Fruit fly (Drosophila melanogaster) whole organism, embryonic: ENCODE data around the gene Ir93a.

ENCODE experiments used
- CG1024 ChIP-seq: fragments of 200-800 bp; sonication (Bioruptor generic); IDR thresholded peaks from 2 replicates; pipeline ENCODE4 v1.3.6; 2022; ENCODE audit warnings: missing biosample characterization, missing genetic modification characterization
- CG10366 ChIP-seq: fragments of 200-800 bp; sonication (Bioruptor generic); IDR thresholded peaks from 2 replicates; pipeline ENCODE4 v1.3.6; 2022; ENCODE audit warnings: missing biosample characterization, missing genetic modification characterization
- CG11560 ChIP-seq: fragments of 200-800 bp; sonication (Bioruptor generic); IDR thresholded peaks from 3 replicates; pipeline ENCODE4 v1.3.6; 2022; ENCODE audit warnings: missing biosample characterization, missing genetic modification characterization
- CG12071 ChIP-seq: fragments of 200-800 bp; sonication (Bioruptor generic); optimal IDR thresholded peaks from 3 replicates; lab custom pipeline; 2018; ENCODE audit warnings: missing biosample characterization, mild to moderate bottlenecking, missing genetic modification characterization
- CG12104 ChIP-seq: fragments of 200-800 bp; sonication (Bioruptor generic); optimal IDR thresholded peaks from 3 replicates; lab custom pipeline; 2016; ENCODE audit warnings: missing biosample characterization, missing genetic modification characterization
- CG13424 ChIP-seq: fragments of 200-800 bp; sonication (Bioruptor generic); optimal IDR thresholded peaks from 2 replicates; lab custom pipeline; 2019; ENCODE audit warnings: missing biosample characterization, mild to moderate bottlenecking, missing genetic modification characterization, moderate library complexity
- CG13775 ChIP-seq: fragments of 200-800 bp; sonication (Bioruptor generic); optimal IDR thresholded peaks from 3 replicates; lab custom pipeline; 2017; ENCODE audit warnings: missing biosample characterization, mild to moderate bottlenecking, missing genetic modification characterization
- CG17359 ChIP-seq: fragments of 200-800 bp; sonication (Bioruptor generic); optimal IDR thresholded peaks from 3 replicates; lab custom pipeline; 2018; ENCODE audit warnings: missing biosample characterization, mild to moderate bottlenecking, missing genetic modification characterization, moderate library complexity
- CG18011 ChIP-seq: fragments of 200-800 bp; sonication (Bioruptor generic); optimal IDR thresholded peaks from 2 replicates; lab custom pipeline; 2017; ENCODE audit warnings: missing biosample characterization, missing genetic modification characterization, mild to moderate bottlenecking, moderate library complexity, missing genotype
- CG18619 ChIP-seq: fragments of 200-800 bp; sonication (Bioruptor generic); optimal IDR thresholded peaks from 3 replicates; lab custom pipeline; 2017; ENCODE audit warnings: missing biosample characterization, mild to moderate bottlenecking, missing genetic modification characterization
- CG2120 ChIP-seq: fragments of 200-800 bp; sonication (Bioruptor generic); optimal IDR thresholded peaks from 3 replicates; lab custom pipeline; 2016; ENCODE audit warnings: missing biosample characterization, missing genetic modification characterization
- CG2129 ChIP-seq: fragments of 200-800 bp; sonication (Bioruptor generic); IDR thresholded peaks from 2 replicates; pipeline ENCODE4 v1.3.6; 2022; ENCODE audit warnings: missing biosample characterization, missing genetic modification characterization; ENCODE audit not compliant: partially characterized antibody
- CG31441 ChIP-seq: fragments of 200-800 bp; sonication (Bioruptor generic); IDR thresholded peaks from 2 replicates; pipeline ENCODE4 v1.3.6; 2022; ENCODE audit warnings: missing biosample characterization, missing genetic modification characterization
- CG3995 ChIP-seq: fragments of 200-800 bp; sonication (Bioruptor generic); optimal IDR thresholded peaks from 3 replicates; lab custom pipeline; 2016; ENCODE audit warnings: missing biosample characterization, missing genetic modification characterization
- CG7786 ChIP-seq: fragments of 200-800 bp; sonication (Bioruptor generic); optimal IDR thresholded peaks from 2 replicates; lab custom pipeline; 2016; ENCODE audit warnings: missing biosample characterization, missing genetic modification characterization
- CG8290 ChIP-seq, 3 experiments: fragments of 200-800 bp; sonication (Bioruptor generic); optimal IDR thresholded peaks; 2 replicates each; lab custom pipeline; 2016 to 2019; ENCODE audit warnings: missing biosample characterization in 3 of 3, missing genetic modification characterization in 3 of 3, mild to moderate bottlenecking in 2 of 3, moderate library complexity in 1 of 3
- CHES-1-like ChIP-seq: fragments of 200-800 bp; sonication (Bioruptor generic); optimal IDR thresholded peaks from 2 replicates; lab custom pipeline; 2016; ENCODE audit warnings: missing biosample characterization, missing genetic modification characterization
- D ChIP-seq, 2 experiments: fragments of 200-800 bp in 1 of 2; fragments of >200 bp in 1 of 2; sonication (Bioruptor generic) in 1 of 2; optimal IDR thresholded peaks; 2 replicates in 1 of 2; 3 replicates in 1 of 2; lab custom pipeline; 2017; ENCODE audit warnings: mild to moderate bottlenecking in 1 of 2, missing biosample characterization in 1 of 2, missing genetic modification characterization in 1 of 2, missing genetic modification reagents in 1 of 2
- Dad ChIP-seq: fragments of 200-800 bp; sonication (Bioruptor generic); optimal IDR thresholded peaks from 3 replicates; lab custom pipeline; 2016; ENCODE audit warnings: missing biosample characterization, missing genetic modification characterization
- Doc3 ChIP-seq: fragments of 200-800 bp; sonication (Bioruptor generic); IDR thresholded peaks from 3 replicates; pipeline ENCODE4 v1.3.6; 2022; ENCODE audit warnings: missing biosample characterization, missing genetic modification characterization; ENCODE audit not compliant: partially characterized antibody
- Dp ChIP-seq: fragments of 200-800 bp; sonication (Bioruptor generic); optimal IDR thresholded peaks from 2 replicates; lab custom pipeline; 2018; ENCODE audit warnings: missing biosample characterization, mild to moderate bottlenecking, missing genetic modification characterization, moderate library complexity
- E2f2 ChIP-seq: fragments of 200-800 bp; sonication (Bioruptor generic); IDR thresholded peaks from 2 replicates; pipeline ENCODE4 v1.3.6; 2022; ENCODE audit warnings: missing biosample characterization, missing genetic modification characterization
- Hand ChIP-seq: fragments of 200-800 bp; sonication (Bioruptor generic); optimal IDR thresholded peaks from 2 replicates; lab custom pipeline; 2017; ENCODE audit warnings: mild to moderate bottlenecking, missing biosample characterization, missing genetic modification reagents, missing genetic modification characterization
- Kr ChIP-seq: fragments of 200-800 bp; sonication (Bioruptor generic); optimal IDR thresholded peaks from 2 replicates; lab custom pipeline; 2017; ENCODE audit warnings: missing biosample characterization, mild to moderate bottlenecking, missing genetic modification characterization
- MESR4 ChIP-seq: fragments of 200-800 bp; sonication (Bioruptor generic); optimal IDR thresholded peaks from 2 replicates; lab custom pipeline; 2018; ENCODE audit warnings: missing biosample characterization, mild to moderate bottlenecking, missing genetic modification characterization, moderate library complexity
- Neu2 ChIP-seq: fragments of 200-800 bp; sonication (Bioruptor generic); optimal IDR thresholded peaks from 3 replicates; lab custom pipeline; 2016; ENCODE audit warnings: missing biosample characterization, missing genetic modification characterization, borderline replicate concordance
- Opbp ChIP-seq: fragments of 200-800 bp; sonication (Bioruptor generic); IDR thresholded peaks from 3 replicates; pipeline ENCODE4 v1.3.6; 2022; ENCODE audit warnings: missing biosample characterization, missing genetic modification characterization; ENCODE audit not compliant: partially characterized antibody
- Ssrp ChIP-seq: fragments of 200-800 bp; sonication (Bioruptor generic); optimal IDR thresholded peaks from 2 replicates; lab custom pipeline; 2018; ENCODE audit warnings: missing biosample characterization, mild to moderate bottlenecking, missing genetic modification characterization, moderate library complexity
- TFAM ChIP-seq: fragments of 200-800 bp; sonication (Bioruptor generic); optimal IDR thresholded peaks from 2 replicates; lab custom pipeline; 2017; ENCODE audit warnings: missing biosample characterization, missing genetic modification characterization, inconsistent platforms
- cad ChIP-seq: fragments of >200 bp; optimal IDR thresholded peaks from 2 replicates; lab custom pipeline; 2017; ENCODE audit warnings: missing biosample characterization, missing genetic modification characterization
- dmrt11E ChIP-seq: fragments of 200-800 bp; sonication (Bioruptor generic); optimal IDR thresholded peaks from 3 replicates; lab custom pipeline; 2018; ENCODE audit warnings: missing biosample characterization, mild to moderate bottlenecking, missing genetic modification characterization, moderate library complexity
- dpn ChIP-seq, 2 experiments: fragments of 200-800 bp; sonication (Bioruptor generic); optimal IDR thresholded peaks; 3 replicates each; lab custom pipeline; 2016; ENCODE audit warnings: missing biosample characterization in 2 of 2, missing genetic modification characterization in 2 of 2
- esg ChIP-seq: fragments of 200-800 bp; sonication (Bioruptor generic); conservative IDR thresholded peaks from 2 replicates; pipeline ENCODE4 v1.3.6; 2022; ENCODE audit warnings: missing biosample characterization, missing genetic modification characterization
- ewg ChIP-seq: fragments of 200-800 bp; sonication (Bioruptor generic); optimal IDR thresholded peaks from 3 replicates; lab custom pipeline; 2017; ENCODE audit warnings: mild to moderate bottlenecking, missing biosample characterization, missing genetic modification reagents, missing genetic modification characterization
- exex ChIP-seq: fragments of 200-800 bp; sonication (Bioruptor generic); optimal IDR thresholded peaks from 4 replicates; lab custom pipeline; 2018; ENCODE audit warnings: missing biosample characterization, mild to moderate bottlenecking, missing genetic modification characterization, moderate library complexity
- gfzf ChIP-seq: fragments of 200-800 bp; sonication (Bioruptor generic); optimal IDR thresholded peaks from 2 replicates; lab custom pipeline; 2016; ENCODE audit warnings: missing biosample characterization, mild to moderate bottlenecking, missing genetic modification characterization, moderate library complexity
- inv ChIP-seq: fragments of 200-800 bp; sonication (Bioruptor generic); IDR thresholded peaks from 2 replicates; pipeline ENCODE4 v1.3.6; 2022; ENCODE audit warnings: missing biosample characterization, missing genetic modification characterization; ENCODE audit not compliant: partially characterized antibody
- jing ChIP-seq: fragments of 200-800 bp; sonication (Bioruptor generic); optimal IDR thresholded peaks from 2 replicates; lab custom pipeline; 2018; ENCODE audit warnings: missing biosample characterization, mild to moderate bottlenecking, missing genetic modification characterization
- pan ChIP-seq, 4 experiments: fragments of >200 bp in 3 of 4; fragments of 200-800 bp in 1 of 4; sonication (Bioruptor generic) in 1 of 4; optimal IDR thresholded peaks in 3 of 4; IDR thresholded peaks in 1 of 4; 2 replicates each; pipeline versions ENCODE4 v1.3.6 to Lab custom; 2017 to 2022; ENCODE audit warnings: missing biosample characterization in 2 of 4, missing genetic modification characterization in 2 of 4, mixed read lengths in 1 of 4
- pb ChIP-seq: fragments of 200-800 bp; sonication (Bioruptor generic); optimal IDR thresholded peaks from 3 replicates; lab custom pipeline; 2016; ENCODE audit warnings: missing biosample characterization, missing genetic modification characterization
- pita ChIP-seq: fragments of 200-800 bp; sonication (Bioruptor generic); optimal IDR thresholded peaks from 2 replicates; lab custom pipeline; 2017; ENCODE audit warnings: missing biosample characterization, mild to moderate bottlenecking, missing genetic modification characterization
- salm ChIP-seq: fragments of 200-800 bp; sonication (Bioruptor generic); optimal IDR thresholded peaks from 2 replicates; lab custom pipeline; 2018; ENCODE audit warnings: missing biosample characterization, mild to moderate bottlenecking, missing genetic modification characterization
- sens ChIP-seq: fragments of 200-800 bp; sonication (Bioruptor generic); peaks from one replicate; lab custom pipeline; 2016; ENCODE audit warnings: missing biosample characterization, missing genetic modification characterization
- sug ChIP-seq: fragments of 200-800 bp; optimal IDR thresholded peaks from 2 replicates; lab custom pipeline; 2019; ENCODE audit warnings: missing biosample characterization, mild to moderate bottlenecking, missing genetic modification characterization, moderate library complexity
- tna ChIP-seq: fragments of 200-800 bp; sonication (Bioruptor generic); IDR thresholded peaks from 2 replicates; pipeline ENCODE4 v1.3.6; 2022; ENCODE audit warnings: missing biosample characterization, missing genetic modification characterization; ENCODE audit not compliant: partially characterized antibody
- vvl ChIP-seq: fragments of 200-800 bp; sonication (Bioruptor generic); IDR thresholded peaks from 2 replicates; pipeline ENCODE4 v1.3.6; 2022; ENCODE audit warnings: missing biosample characterization, missing genetic modification characterization
- zfh2 ChIP-seq: fragments of 200-800 bp; sonication (Bioruptor generic); optimal IDR thresholded peaks from 2 replicates; lab custom pipeline; 2016; ENCODE audit warnings: missing biosample characterization, missing genetic modification characterization

Ir93a gene

dm6 chr3R:20850395-20851039 lies 9.2 kb downstream of the Ir93a start, which contains the start of gene RpS30:
RpS30 (plus strand) TSS chr3R:20850516.
- TF ChIP-seq D (optimal IDR thresholded peaks at IDR 0.05; lab: Kevin White, UChicago) (no peak), D (GFP tag; optimal IDR thresholded peaks at IDR 0.05; lab: Kevin White, UChicago) (no peak), salm (peak; percentile 26), CG12104 (peak; percentile 15), TFAM (no peak), CG13424 (tag; lab: Kevin White, UChicago) (peak; percentile 33), CG17359 (tag; lab: Kevin White, UChicago) (peak; percentile 28), tna (peak; percentile 95), Doc3 (GFP tag; lab: Robert Waterston, UW) (peak; percentile 93), MESR4 (peak; percentile 96), sens (GFP tag; lab: Kevin White, UChicago) (peak; percentile 65), CG13775 (GFP tag; lab: Kevin White, UChicago) (peak; percentile 62), CG18619 (GFP tag; lab: Kevin White, UChicago) (peak; percentile 5), jing (GFP tag; lab: Kevin White, UChicago) (no peak), CG2129 (GFP tag; lab: Robert Waterston, UW) (peak; percentile 92), gfzf (GFP tag; lab: Kevin White, UChicago) (peak; percentile 94), dmrt11E (tag; lab: Kevin White, UChicago) (peak; percentile 48), zfh2 (GFP tag; lab: Kevin White, UChicago) (peak; percentile 41), CG18011 (GFP tag; lab: Kevin White, UChicago) (peak; percentile 20), pan (optimal IDR thresholded peaks at IDR 0.05; lab: Kevin White, UChicago) (no peak), pan (GFP tag; optimal IDR thresholded peaks at IDR 0.05 in 1 of 2, IDR thresholded peaks at IDR 0.05 in 1 of 2) (no peak), esg (no peak), cad (GFP tag; lab: Kevin White, UChicago) (no peak), CG3995 (GFP tag; lab: Kevin White, UChicago) (peak; percentile 45), E2f2 (GFP tag; lab: Robert Waterston, UW) (peak; percentile 61), sug (tag; lab: Kevin White, UChicago) (peak; percentile 60), pb (GFP tag; lab: Kevin White, UChicago) (peak; percentile 16), ewg (GFP tag; lab: Kevin White, UChicago) (peak; percentile 51), Opbp (peak; percentile 98), Dad (GFP tag; lab: Kevin White, UChicago) (peak; percentile 43), dpn (GFP tag; optimal IDR thresholded peaks at IDR 0.05; lab: Kevin White, UChicago) (peak; percentile 29 to 46), Hand (no peak), CG11560 (tag; lab: Robert Waterston, UW) (peak; percentile 80; the same call in 2 of the 3 replicates), CHES-1-like (peak; percentile 57), Ssrp (tag; lab: Kevin White, UChicago) (no peak), pita (no peak), CG8290 (GFP tag; optimal IDR thresholded peaks at IDR 0.05; lab: Kevin White, UChicago) (peak; percentile 47), CG8290 (tag; optimal IDR thresholded peaks at IDR 0.05; lab: Kevin White, UChicago) (peak in 1 of 2 experiments; percentile 87), Dp (GFP tag; lab: Kevin White, UChicago) (peak; percentile 61), inv (peak; percentile 96), CG10366 (GFP tag; lab: Robert Waterston, UW) (peak; percentile 26; the same call in 1 of the 2 replicates), Neu2 (no peak), exex (tag; lab: Kevin White, UChicago) (peak; percentile 1), CG12071 (no peak), CG1024 (GFP tag; lab: Robert Waterston, UW) (no peak), CG7786 (GFP tag; lab: Kevin White, UChicago) (peak; percentile 10), vvl (GFP tag; lab: Robert Waterston, UW) (peak; percentile 77), CG2120 (GFP tag; lab: Kevin White, UChicago) (peak; percentile 39), Kr (GFP tag; lab: Kevin White, UChicago) (peak; percentile 86), CG31441 (peak; percentile 49)
